Fruit fly (Drosophila melanogaster): ENCODE results near the gene CCT1.
A peak's percentile ranks its signal among the peaks of the same experiment; 100 is the strongest.

The CCT1 gene

dm6 chr3R:22494523-22495309 is 3.5 kb upstream of the CCT1 start (continued):
- no peak for TF ChIP-seq sens-2 (GFP tag; IDR thresholded peaks at IDR 0.05)
- 0 out of 2 replicates have a peak, but pooled peaks have one; percentile 37 for TF ChIP-seq wdn (GFP tag; IDR thresholded peaks at IDR 0.05)
- no peak for TF ChIP-seq CG10274 (GFP tag; optimal IDR thresholded peaks at IDR 0.05)
- peak; percentile 18 for TF ChIP-seq CG10147 (GFP tag; optimal IDR thresholded peaks at IDR 0.05)
- no peak for TF ChIP-seq ara (GFP tag; IDR thresholded peaks at IDR 0.05)
- TF ChIP-seq Deaf1 (tag; optimal IDR thresholded peaks at IDR 0.05): peak; percentile 66
- TF ChIP-seq CG2120 (GFP tag; optimal IDR thresholded peaks at IDR 0.05): peak; percentile 57
- peak; percentile 23 for TF ChIP-seq HHEX (GFP tag; optimal IDR thresholded peaks at IDR 0.05)
- TF ChIP-seq ken (GFP tag; IDR thresholded peaks at IDR 0.05): no peak
- TF ChIP-seq Bteb2 (GFP tag; optimal IDR thresholded peaks at IDR 0.05): no peak
- no peak for TF ChIP-seq zen2 (GFP tag; IDR thresholded peaks at IDR 0.05; ENCODE audit: partially characterized antibody)
- no peak for TF ChIP-seq chn (GFP tag; optimal IDR thresholded peaks at IDR 0.05)
- TF ChIP-seq CG15514 (GFP tag; optimal IDR thresholded peaks at IDR 0.05): peak; percentile 0
- no peak for TF ChIP-seq pfk (GFP tag; optimal IDR thresholded peaks at IDR 0.05)
- no peak for TF ChIP-seq p53 (GFP tag; optimal IDR thresholded peaks at IDR 0.05)
- peak; percentile 44 for TF ChIP-seq CG9727 (GFP tag; optimal IDR thresholded peaks at IDR 0.05)
- no peak for TF ChIP-seq CG17912 (GFP tag; optimal IDR thresholded peaks at IDR 0.05)
- peak; percentile 17 for TF ChIP-seq CG17385 (GFP tag; optimal IDR thresholded peaks at IDR 0.05)
- TF ChIP-seq CG18262 (tag; optimal IDR thresholded peaks at IDR 0.05): no peak
- TF ChIP-seq nau (GFP tag; optimal IDR thresholded peaks at IDR 0.05): peak; percentile 50
- no peak for TF ChIP-seq CG4404 (GFP tag; IDR thresholded peaks at IDR 0.05)
- no peak for TF ChIP-seq ro (GFP tag; IDR thresholded peaks at IDR 0.05)
- peak; percentile 42 for TF ChIP-seq CG8944 (GFP tag; optimal IDR thresholded peaks at IDR 0.05)
- peak; percentile 51; the same call in 1 of the 2 replicates for TF ChIP-seq Rfx (GFP tag; IDR thresholded peaks at IDR 0.05)
- no peak for TF ChIP-seq Rx (GFP tag; IDR thresholded peaks at IDR 0.05)
- TF ChIP-seq CG10654 (GFP tag; optimal IDR thresholded peaks at IDR 0.05): peak; percentile 36
- TF ChIP-seq Six4 (GFP tag; optimal IDR thresholded peaks at IDR 0.05): peak; percentile 9
- TF ChIP-seq CG6683 (GFP tag; optimal IDR thresholded peaks at IDR 0.05): peak; percentile 0
- no peak for TF ChIP-seq CG10462 (GFP tag; optimal IDR thresholded peaks at IDR 0.05)
- TF ChIP-seq dmrt99B (tag; optimal IDR thresholded peaks at IDR 0.05): no peak
- TF ChIP-seq GATAe (GFP tag; conservative IDR thresholded peaks at IDR 0.05): no peak
- TF ChIP-seq CG6175 (GFP tag; IDR thresholded peaks at IDR 0.05): 0 out of 3 replicates have a peak, but pooled peaks have one; percentile 8
- no peak for TF ChIP-seq ranshi (GFP tag; IDR thresholded peaks at IDR 0.05)
- TF ChIP-seq E2f1 (GFP tag; IDR thresholded peaks at IDR 0.05): 0 out of 2 replicates have a peak, but pooled peaks have one; percentile 30
- TF ChIP-seq Meics (GFP tag; optimal IDR thresholded peaks at IDR 0.05): peak; percentile 65
- TF ChIP-seq CG8478 (optimal IDR thresholded peaks at IDR 0.05): peak; percentile 45
- TF ChIP-seq Ada2b (GFP tag; IDR thresholded peaks at IDR 0.05): 0 out of 2 replicates have a peak, but pooled peaks have one; percentile 43
- no peak for TF ChIP-seq CG1529 (GFP tag; optimal IDR thresholded peaks at IDR 0.05)
- peak; percentile 40 for TF ChIP-seq CG8281 (tag; optimal IDR thresholded peaks at IDR 0.05)
- TF ChIP-seq insv (GFP tag; optimal IDR thresholded peaks at IDR 0.05): no peak
- TF ChIP-seq Taf1 (GFP tag; IDR thresholded peaks at IDR 0.05): no peak
- TF ChIP-seq seq (GFP tag; IDR thresholded peaks at IDR 0.05): no peak
- TF ChIP-seq bcd (GFP tag; optimal IDR thresholded peaks at IDR 0.05): peak; percentile 39
- peak; percentile 52 for TF ChIP-seq scrt (GFP tag; optimal IDR thresholded peaks at IDR 0.05)
- no peak for TF ChIP-seq eyg (GFP tag; optimal IDR thresholded peaks at IDR 0.05)
- TF ChIP-seq lab (GFP tag; optimal IDR thresholded peaks at IDR 0.05): peak; percentile 60
- TF ChIP-seq D19A (tag; optimal IDR thresholded peaks at IDR 0.05): peak; percentile 47
- no peak for TF ChIP-seq TFAM (GFP tag; optimal IDR thresholded peaks at IDR 0.05)
- peak; percentile 7; the same call in 1 of the 2 replicates for TF ChIP-seq CG9215 (GFP tag; IDR thresholded peaks at IDR 0.05)
- peak; percentile 32; the same call in 1 of the 2 replicates for TF ChIP-seq CG31441 (GFP tag; IDR thresholded peaks at IDR 0.05)
